Fruit fly (Drosophila melanogaster) whole organism, embryonic: ENCODE measurements around the gene CG15506.
A peak's percentile ranks its signal among the peaks of the same experiment; 100 is the strongest.

Source experiments
- BEAF-32 ChIP-seq: fragments of 200-800 bp; sonication (Bioruptor generic); optimal IDR thresholded peaks from 3 replicates; lab custom pipeline; 2017; ENCODE audit warnings: missing biosample characterization, missing genetic modification characterization, mild to moderate bottlenecking, moderate library complexity, missing genetic modification reagents
- CG10267 ChIP-seq: fragments of 200-800 bp; sonication (Bioruptor generic); optimal IDR thresholded peaks from 2 replicates; lab custom pipeline; 2018; ENCODE audit warnings: missing biosample characterization, mild to moderate bottlenecking, missing genetic modification characterization, moderate library complexity
- CG10431 ChIP-seq: fragments of 200-800 bp; sonication (Bioruptor generic); optimal IDR thresholded peaks from 3 replicates; lab custom pipeline; 2018; ENCODE audit warnings: missing biosample characterization, mild to moderate bottlenecking, missing genetic modification characterization
- CG11696 ChIP-seq: fragments of 200-800 bp; sonication (Bioruptor generic); IDR thresholded peaks from 2 replicates; pipeline ENCODE4 v1.3.6; 2022; ENCODE audit warnings: missing biosample characterization, missing genetic modification characterization
- CG12071 ChIP-seq: fragments of 200-800 bp; sonication (Bioruptor generic); optimal IDR thresholded peaks from 3 replicates; lab custom pipeline; 2018; ENCODE audit warnings: missing biosample characterization, mild to moderate bottlenecking, missing genetic modification characterization
- CG12155 ChIP-seq: fragments of 200-800 bp; sonication (Bioruptor generic); optimal IDR thresholded peaks from 3 replicates; lab custom pipeline; 2016; ENCODE audit warnings: missing biosample characterization, missing genetic modification characterization
- CG13296 ChIP-seq: fragments of 200-800 bp; sonication (Bioruptor generic); optimal IDR thresholded peaks from 3 replicates; lab custom pipeline; 2018; ENCODE audit warnings: missing biosample characterization, mild to moderate bottlenecking, missing genetic modification characterization
- CG15073 ChIP-seq: fragments of 200-800 bp; sonication (Bioruptor generic); optimal IDR thresholded peaks from 2 replicates; lab custom pipeline; 2016; ENCODE audit warnings: missing biosample characterization, missing genetic modification characterization
- CG15514 ChIP-seq: fragments of 200-800 bp; sonication (Bioruptor generic); optimal IDR thresholded peaks from 3 replicates; lab custom pipeline; 2017; ENCODE audit warnings: missing biosample characterization, missing genetic modification characterization, mild to moderate bottlenecking, moderate library complexity, missing genetic modification reagents
- CG17361 ChIP-seq: fragments of 200-800 bp; sonication (Bioruptor generic); IDR thresholded peaks from 3 replicates; pipeline ENCODE4 v1.3.6; 2022; ENCODE audit warnings: missing biosample characterization, missing genetic modification characterization
- CG2199 ChIP-seq: fragments of 200-800 bp; sonication (Bioruptor generic); IDR thresholded peaks from 3 replicates; pipeline ENCODE4 v1.3.6; 2022; ENCODE audit warnings: missing biosample characterization, missing genetic modification characterization
- CG3065 ChIP-seq: fragments of 200-800 bp; sonication (Bioruptor generic); optimal IDR thresholded peaks from 2 replicates; lab custom pipeline; 2016; ENCODE audit warnings: missing biosample characterization, missing genetic modification characterization
- CG34422 ChIP-seq: fragments of 200-800 bp; sonication (Bioruptor generic); IDR thresholded peaks from 3 replicates; pipeline ENCODE4 v1.3.6; 2022; ENCODE audit warnings: missing biosample characterization, missing genetic modification characterization
- CG3995 ChIP-seq: fragments of 200-800 bp; sonication (Bioruptor generic); optimal IDR thresholded peaks from 3 replicates; lab custom pipeline; 2016; ENCODE audit warnings: missing biosample characterization, missing genetic modification characterization
- CG4282 ChIP-seq: fragments of 200-800 bp; sonication (Bioruptor generic); optimal IDR thresholded peaks from 2 replicates; lab custom pipeline; 2016; ENCODE audit warnings: missing biosample characterization, missing genetic modification characterization
- CG4360 ChIP-seq: fragments of 200-800 bp; sonication (Bioruptor generic); IDR thresholded peaks from 2 replicates; pipeline ENCODE4 v1.3.6; 2022; ENCODE audit warnings: missing biosample characterization, missing genetic modification characterization
- CG6765 ChIP-seq: fragments of 200-800 bp; sonication (Bioruptor generic); optimal IDR thresholded peaks from 3 replicates; lab custom pipeline; 2017; ENCODE audit warnings: missing biosample characterization, mild to moderate bottlenecking, missing genetic modification characterization
- CG7963 ChIP-seq: fragments of 200-800 bp; sonication (Bioruptor generic); IDR thresholded peaks from 3 replicates; pipeline ENCODE4 v1.3.6; 2022; ENCODE audit warnings: missing biosample characterization, missing genetic modification characterization; ENCODE audit not compliant: partially characterized antibody
- CG9817 ChIP-seq: fragments of 200-800 bp; sonication (Bioruptor generic); optimal IDR thresholded peaks from 2 replicates; lab custom pipeline; 2018; ENCODE audit warnings: missing biosample characterization, mild to moderate bottlenecking, missing genetic modification characterization, moderate library complexity
- D ChIP-seq, 2 experiments: fragments of 200-800 bp in 1 of 2; fragments of >200 bp in 1 of 2; sonication (Bioruptor generic) in 1 of 2; optimal IDR thresholded peaks; 2 replicates in 1 of 2; 3 replicates in 1 of 2; lab custom pipeline; 2017; ENCODE audit warnings: mild to moderate bottlenecking in 1 of 2, missing biosample characterization in 1 of 2, missing genetic modification characterization in 1 of 2, missing genetic modification reagents in 1 of 2
- Deaf1 ChIP-seq: fragments of 200-800 bp; optimal IDR thresholded peaks from 3 replicates; lab custom pipeline; 2019; ENCODE audit warnings: missing biosample characterization, mild to moderate bottlenecking, missing genetic modification characterization, moderate library complexity
- Dek ChIP-seq: fragments of 200-800 bp; sonication (Bioruptor generic); optimal IDR thresholded peaks from 3 replicates; lab custom pipeline; 2019; ENCODE audit warnings: missing biosample characterization, mild to moderate bottlenecking, missing genetic modification characterization, moderate library complexity
- Dll ChIP-seq: fragments of 200-800 bp; sonication (Bioruptor generic); IDR thresholded peaks from 4 replicates; pipeline ENCODE4 v1.3.6; 2022; ENCODE audit warnings: missing biosample characterization, missing genetic modification characterization; ENCODE audit not compliant: partially characterized antibody
- ERR ChIP-seq: fragments of 200-800 bp; sonication (Bioruptor generic); optimal IDR thresholded peaks from 2 replicates; lab custom pipeline; 2016; ENCODE audit warnings: missing biosample characterization, missing genetic modification characterization
- Fer1 ChIP-seq: fragments of 200-800 bp; sonication (Bioruptor generic); optimal IDR thresholded peaks from 2 replicates; lab custom pipeline; 2017; ENCODE audit warnings: missing biosample characterization, mild to moderate bottlenecking, missing genetic modification characterization
- Hr3 ChIP-seq: fragments of 200-800 bp; sonication (Bioruptor generic); optimal IDR thresholded peaks from 3 replicates; lab custom pipeline; 2016; ENCODE audit warnings: missing biosample characterization, missing genetic modification characterization
- Lpt ChIP-seq: fragments of >200 bp; optimal IDR thresholded peaks from 2 replicates; lab custom pipeline; 2018; ENCODE audit warnings: missing biosample characterization, missing genetic modification characterization
- Mad ChIP-seq: fragments of 200-800 bp; sonication (Bioruptor generic); optimal IDR thresholded peaks from 2 replicates; lab custom pipeline; 2016; ENCODE audit warnings: missing biosample characterization, missing genetic modification characterization
- Max ChIP-seq: fragments of 200-800 bp; sonication (Bioruptor generic); optimal IDR thresholded peaks from 2 replicates; lab custom pipeline; 2016; ENCODE audit warnings: missing biosample characterization, mild to moderate bottlenecking, missing genetic modification characterization
- Meics ChIP-seq: fragments of 200-800 bp; sonication (Bioruptor generic); optimal IDR thresholded peaks from 2 replicates; lab custom pipeline; 2017; ENCODE audit warnings: missing biosample characterization, mild to moderate bottlenecking, missing genetic modification characterization
- Scr ChIP-seq: fragments of 200-800 bp; sonication (Bioruptor generic); IDR thresholded peaks from 2 replicates; pipeline ENCODE4 v1.3.6; 2022; ENCODE audit warnings: missing biosample characterization, missing genetic modification characterization; ENCODE audit not compliant: partially characterized antibody
- Six4 ChIP-seq: fragments of 200-800 bp; sonication (Bioruptor generic); optimal IDR thresholded peaks from 2 replicates; lab custom pipeline; 2016; ENCODE audit warnings: missing biosample characterization, missing genetic modification characterization
- Spps ChIP-seq: fragments of 200-800 bp; sonication (Bioruptor generic); optimal IDR thresholded peaks from 2 replicates; lab custom pipeline; 2018; ENCODE audit warnings: missing biosample characterization, mild to moderate bottlenecking, missing genetic modification characterization
- Stat92E ChIP-seq, 3 experiments: fragments of >200 bp in 2 of 3; fragments of 200-800 bp in 1 of 3; sonication (Bioruptor generic) in 1 of 3; optimal IDR thresholded peaks; 2 replicates each; lab custom pipeline; 2017 to 2019; ENCODE audit warnings: missing biosample characterization in 3 of 3, missing genetic modification characterization in 3 of 3, mild to moderate bottlenecking in 1 of 3, moderate library complexity in 1 of 3
- az2 ChIP-seq: fragments of 200-800 bp; sonication (Bioruptor generic); optimal IDR thresholded peaks from 3 replicates; lab custom pipeline; 2016; ENCODE audit warnings: missing biosample characterization, missing genetic modification characterization
- br ChIP-seq: fragments of >200 bp; optimal IDR thresholded peaks from 2 replicates; lab custom pipeline; 2017
- dmrt99B ChIP-seq: fragments of 200-800 bp; sonication (Bioruptor generic); optimal IDR thresholded peaks from 2 replicates; lab custom pipeline; 2018; ENCODE audit warnings: missing biosample characterization, mild to moderate bottlenecking, missing genetic modification characterization, moderate library complexity
- eyg ChIP-seq: fragments of 200-800 bp; sonication (Bioruptor generic); optimal IDR thresholded peaks from 3 replicates; lab custom pipeline; 2016; ENCODE audit warnings: missing biosample characterization, missing genetic modification characterization
- fd102C ChIP-seq: fragments of 200-800 bp; sonication (Bioruptor generic); optimal IDR thresholded peaks from 2 replicates; lab custom pipeline; 2018; ENCODE audit warnings: missing biosample characterization, mild to moderate bottlenecking, missing genetic modification characterization, moderate library complexity
- gro ChIP-seq: fragments of 200-800 bp; sonication (Bioruptor generic); optimal IDR thresholded peaks from 2 replicates; lab custom pipeline; 2016; ENCODE audit warnings: missing biosample characterization, missing genetic modification characterization
- insv ChIP-seq, 2 experiments: fragments of 200-800 bp; sonication (Bioruptor generic); optimal IDR thresholded peaks; 3 replicates each; lab custom pipeline; 2016 to 2018; ENCODE audit warnings: missing biosample characterization in 2 of 2, missing genetic modification characterization in 2 of 2
- kni ChIP-seq: fragments of 200-800 bp; sonication (Bioruptor generic); optimal IDR thresholded peaks from 3 replicates; lab custom pipeline; 2017; ENCODE audit warnings: mild to moderate bottlenecking, missing biosample characterization, missing genetic modification reagents, missing genetic modification characterization
- nerfin-2 ChIP-seq: fragments of 200-800 bp; sonication (Bioruptor generic); IDR thresholded peaks from 2 replicates; pipeline ENCODE4 v1.3.6; 2022; ENCODE audit warnings: missing biosample characterization, missing genetic modification characterization; ENCODE audit not compliant: partially characterized antibody
- row ChIP-seq: fragments of 200-800 bp; sonication (Bioruptor generic); IDR thresholded peaks from 3 replicates; pipeline ENCODE4 v1.3.6; 2022; ENCODE audit warnings: missing biosample characterization, missing genetic modification characterization
- sd ChIP-seq: fragments of 200-800 bp; sonication (Bioruptor generic); optimal IDR thresholded peaks from 3 replicates; lab custom pipeline; 2018; ENCODE audit warnings: missing biosample characterization, mild to moderate bottlenecking, missing genetic modification characterization, moderate library complexity
- sens ChIP-seq: fragments of 200-800 bp; sonication (Bioruptor generic); peaks from one replicate; lab custom pipeline; 2016; ENCODE audit warnings: missing biosample characterization, missing genetic modification characterization
- sisA ChIP-seq: fragments of 200-800 bp; sonication (Bioruptor generic); IDR thresholded peaks from 2 replicates; pipeline ENCODE4 v1.3.6; 2022; ENCODE audit warnings: missing biosample characterization, missing genetic modification characterization
- so ChIP-seq: fragments of 200-800 bp; sonication (Bioruptor generic); IDR thresholded peaks from 3 replicates; pipeline ENCODE4 v1.3.6; 2022; ENCODE audit warnings: missing biosample characterization, missing genetic modification characterization
- stc ChIP-seq: fragments of 200-800 bp; sonication (Bioruptor generic); IDR thresholded peaks from 2 replicates; pipeline ENCODE4 v1.3.6; 2022; ENCODE audit warnings: missing biosample characterization, missing genetic modification characterization
- vfl ChIP-seq: fragments of 200-800 bp; sonication (Bioruptor generic); optimal IDR thresholded peaks from 2 replicates; lab custom pipeline; 2016; ENCODE audit warnings: missing biosample characterization, missing genetic modification characterization
- yki ChIP-seq: fragments of >200 bp; optimal IDR thresholded peaks from 3 replicates; lab custom pipeline; 2018
- zfh1 ChIP-seq: fragments of 200-800 bp; sonication (Bioruptor generic); IDR thresholded peaks from 3 replicates; pipeline ENCODE4 v1.3.6; 2022; ENCODE audit warnings: missing biosample characterization, missing genetic modification characterization

The CG15506 gene

dm6 chr3R:29755248-29755647 is 36.8 kb downstream of the CG15506 start (continued):
- TF ChIP-seq eyg: no peak
- TF ChIP-seq CG6765 (GFP tag; lab: Kevin White, UChicago): no peak
- TF ChIP-seq az2 (GFP tag; lab: Kevin White, UChicago): peak; percentile 10
- TF ChIP-seq insv (GFP tag; optimal IDR thresholded peaks at IDR 0.05; lab: Kevin White, UChicago): no peak
- TF ChIP-seq CG3995 (GFP tag; lab: Kevin White, UChicago): no peak
- TF ChIP-seq CG7963: no peak
- TF ChIP-seq CG15073 (GFP tag; lab: Kevin White, UChicago): no peak
- peak; percentile 45 for TF ChIP-seq row (GFP tag; lab: Robert Waterston, UW)
- TF ChIP-seq kni (GFP tag; lab: Kevin White, UChicago): no peak
- no peak for TF ChIP-seq CG10431 (GFP tag; lab: Kevin White, UChicago)
- no peak for TF ChIP-seq CG4360 (GFP tag; lab: Robert Waterston, UW)
- no peak for TF ChIP-seq CG10267 (tag; lab: Kevin White, UChicago)
- TF ChIP-seq sisA (GFP tag; lab: Robert Waterston, UW): peak; percentile 67
- no peak for TF ChIP-seq CG13296
- TF ChIP-seq Dll: no peak
- TF ChIP-seq CG17361 (GFP tag; lab: Robert Waterston, UW): no peak
- no peak for TF ChIP-seq CG2199 (GFP tag; lab: Robert Waterston, UW)
- no peak for TF ChIP-seq Scr (GFP tag; lab: Robert Waterston, UW)
- TF ChIP-seq gro (GFP tag; lab: Kevin White, UChicago): no peak
- no peak for TF ChIP-seq ERR
- no peak for TF ChIP-seq nerfin-2 (GFP tag; lab: Robert Waterston, UW)
- no peak for TF ChIP-seq Stat92E (GFP tag; optimal IDR thresholded peaks at IDR 0.05; lab: Kevin White, UChicago)
- TF ChIP-seq fd102C: no peak
- TF ChIP-seq zfh1 (GFP tag; lab: Robert Waterston, UW): peak; percentile 59; the same call in 2 of the 3 replicates
- no peak for TF ChIP-seq CG4282 (GFP tag; lab: Kevin White, UChicago)
- TF ChIP-seq Six4 (GFP tag; lab: Kevin White, UChicago): no peak
- TF ChIP-seq Meics: no peak
- 0 out of 2 replicates have a peak, but pooled peaks have one; percentile 27 for TF ChIP-seq stc (GFP tag; lab: Robert Waterston, UW)
- no peak for TF ChIP-seq Deaf1 (tag; lab: Kevin White, UChicago)
- no peak for TF ChIP-seq vfl
- TF ChIP-seq CG34422 (GFP tag; lab: Robert Waterston, UW): 0 out of 3 replicates have a peak, but pooled peaks have one; percentile 29
- TF ChIP-seq Max (GFP tag; lab: Kevin White, UChicago): no peak
- TF ChIP-seq Dek (tag; lab: Kevin White, UChicago): no peak
- no peak for TF ChIP-seq dmrt99B (tag; lab: Kevin White, UChicago)
- no peak for TF ChIP-seq CG15514 (GFP tag; lab: Kevin White, UChicago)
- no peak for TF ChIP-seq Hr3 (GFP tag; lab: Kevin White, UChicago)
- TF ChIP-seq yki (lab: Kevin White, UChicago): no peak
- no peak for TF ChIP-seq D (optimal IDR thresholded peaks at IDR 0.05; lab: Kevin White, UChicago)
- TF ChIP-seq D (GFP tag; optimal IDR thresholded peaks at IDR 0.05; lab: Kevin White, UChicago): no peak
- no peak for TF ChIP-seq so (GFP tag; lab: Robert Waterston, UW)
- TF ChIP-seq Mad (GFP tag; lab: Kevin White, UChicago): no peak
- no peak for TF ChIP-seq br (lab: Kevin White, UChicago)
- no peak for TF ChIP-seq Spps
- TF ChIP-seq CG12071 (GFP tag; lab: Kevin White, UChicago): no peak
- peak; percentile 32 for TF ChIP-seq CG9817
- TF ChIP-seq sens (GFP tag; lab: Kevin White, UChicago): peak; percentile 73
- no peak for TF ChIP-seq BEAF-32 (GFP tag; lab: Kevin White, UChicago)
- no peak for TF ChIP-seq CG3065 (GFP tag; lab: Kevin White, UChicago)
- no peak for TF ChIP-seq CG11696 (GFP tag; lab: Robert Waterston, UW)
- no peak for TF ChIP-seq Fer1 (GFP tag; lab: Kevin White, UChicago)
- no peak for TF ChIP-seq CG12155
- TF ChIP-seq Lpt (GFP tag; lab: Kevin White, UChicago): no peak
- TF ChIP-seq sd (tag; lab: Kevin White, UChicago): no peak
